Worm (Caenorhabditis elegans): ENCODE data around the gene Y40C5A.4.

Gene Y40C5A.4

ce11 chrIV:7313962-7314361, 50.9 kb downstream of the Y40C5A.4 start:
- TF ChIP-seq ZK337.2 (GFP tag; IDR thresholded peaks at IDR 0.05) = no peak
- TF ChIP-seq daf-16 (GFP tag; optimal IDR thresholded peaks at IDR 0.05) = peak in 1 of 2 experiments; percentile 29
- peak; percentile 80 for TF ChIP-seq daf-16 (tag; optimal IDR thresholded peaks at IDR 0.05)
- TF ChIP-seq nhr-25 (tag; optimal IDR thresholded peaks at IDR 0.05; ENCODE audit: borderline replicate concordance, insufficient read depth) = peak; percentile 29
- no peak for TF ChIP-seq ctbp-1 (GFP tag; IDR thresholded peaks at IDR 0.05)
- peak; percentile 58 for TF ChIP-seq hmg-1.1 (GFP tag; IDR thresholded peaks at IDR 0.05)
- peak; percentile 61 for TF ChIP-seq nhr-77 (tag; optimal IDR thresholded peaks at IDR 0.05)
- TF ChIP-seq zag-1 (tag; optimal IDR thresholded peaks at IDR 0.05) = no peak
- peak; percentile 20; the same call in 1 of the 2 replicates for TF ChIP-seq T26A8.4 (GFP tag; IDR thresholded peaks at IDR 0.05)
- peak; percentile 44 for TF ChIP-seq ama-1 (optimal IDR thresholded peaks at IDR 0.05)
- TF ChIP-seq nhr-6 (tag; optimal IDR thresholded peaks at IDR 0.05) = peak; percentile 64
- TF ChIP-seq unc-130 (GFP tag; optimal IDR thresholded peaks at IDR 0.05) = peak; percentile 30
- no peak for TF ChIP-seq F37D6.2 (tag; optimal IDR thresholded peaks at IDR 0.05)
- no peak for TF ChIP-seq ceh-32 (tag; optimal IDR thresholded peaks at IDR 0.05; ENCODE audit: poor library complexity)
- peak; percentile 67 for TF ChIP-seq T20F7.1 (GFP tag; optimal IDR thresholded peaks at IDR 0.05)
- no peak for TF ChIP-seq jun-1 (tag; optimal IDR thresholded peaks at IDR 0.05)
- TF ChIP-seq nhr-11 (tag; optimal IDR thresholded peaks at IDR 0.05) = peak; percentile 6
- TF ChIP-seq madf-9 (GFP tag; conservative IDR thresholded peaks at IDR 0.05) = no peak
- TF ChIP-seq rbr-2 (tag; optimal IDR thresholded peaks at IDR 0.05) = peak; percentile 42
- TF ChIP-seq attf-4 (tag; optimal IDR thresholded peaks at IDR 0.05) = no peak
- no peak for TF ChIP-seq F26F4.8 (GFP tag; conservative IDR thresholded peaks at IDR 0.05)
- peak; percentile 77 for TF ChIP-seq mes-2 (tag; optimal IDR thresholded peaks at IDR 0.05; ENCODE audit: poor library complexity, severe bottlenecking)
- TF ChIP-seq sdz-12 (GFP tag; optimal IDR thresholded peaks at IDR 0.05) = no peak
- peak; percentile 68 for TF ChIP-seq hlh-11 (tag; optimal IDR thresholded peaks at IDR 0.05)
- TF ChIP-seq F10B5.3 (tag; optimal IDR thresholded peaks at IDR 0.05) = no peak
- peak in 1 of 2 experiments; percentile 79 for TF ChIP-seq lsy-2 (tag; optimal IDR thresholded peaks at IDR 0.05)
- TF ChIP-seq dmd-6 (GFP tag; IDR thresholded peaks at IDR 0.05) = peak; percentile 41
- TF ChIP-seq lin-39 (tag; optimal IDR thresholded peaks at IDR 0.05) = no peak
- TF ChIP-seq nhr-41 (GFP tag; IDR thresholded peaks at IDR 0.05) = no peak
- peak; percentile 7 for TF ChIP-seq ztf-7 (tag; optimal IDR thresholded peaks at IDR 0.05)
- TF ChIP-seq hlh-30 (tag; optimal IDR thresholded peaks at IDR 0.05; ENCODE audit: insufficient read depth) = peak; percentile 87
- TF ChIP-seq mep-1 (tag; optimal IDR thresholded peaks at IDR 0.05) = peak; percentile 77
- no peak for TF ChIP-seq snpc-4 (tag; optimal IDR thresholded peaks at IDR 0.05)
- no peak for TF ChIP-seq unc-39 (tag; optimal IDR thresholded peaks at IDR 0.05)
- no peak for TF ChIP-seq lin-13 (GFP tag; optimal IDR thresholded peaks at IDR 0.05)
- TF ChIP-seq mxl-3 (GFP tag; optimal IDR thresholded peaks at IDR 0.05) = no peak
- no peak for TF ChIP-seq dmd-8 (GFP tag; IDR thresholded peaks at IDR 0.05)
- TF ChIP-seq dve-1 (tag; optimal IDR thresholded peaks at IDR 0.05; ENCODE audit: insufficient read depth) = peak; percentile 82
- TF ChIP-seq egl-27 (tag; optimal IDR thresholded peaks at IDR 0.05) = no peak
- TF ChIP-seq nhr-28 (tag; optimal IDR thresholded peaks at IDR 0.05) = peak; percentile 35
- TF ChIP-seq dpl-1 (GFP tag; optimal IDR thresholded peaks at IDR 0.05) = peak; percentile 34
- TF ChIP-seq nhr-102 (tag; optimal IDR thresholded peaks at IDR 0.05) = no peak
- TF ChIP-seq nhr-10 (tag; optimal IDR thresholded peaks at IDR 0.05) = no peak
- peak; percentile 57 for TF ChIP-seq lin-38 (GFP tag; IDR thresholded peaks at IDR 0.05)
- no peak for TF ChIP-seq gei-8 (GFP tag; optimal IDR thresholded peaks at IDR 0.05)
- peak; percentile 2 for TF ChIP-seq pqm-1 (tag; optimal IDR thresholded peaks at IDR 0.05)
- 0 out of 2 replicates have a peak, but pooled peaks have one; percentile 40 for TF ChIP-seq snpc-1.2 (GFP tag; IDR thresholded peaks at IDR 0.05)
- no peak for TF ChIP-seq mxl-2 (GFP tag; conservative IDR thresholded peaks at IDR 0.05)
- TF ChIP-seq tra-1 (GFP tag; IDR thresholded peaks at IDR 0.05) = no peak
- TF ChIP-seq pha-4 (GFP tag; IDR thresholded peaks at IDR 0.05) = 0 out of 2 replicates have a peak, but pooled peaks have one; percentile 25
- TF ChIP-seq pha-4 (tag; optimal IDR thresholded peaks at IDR 0.05) = peak; percentile 66

Data from whole organism, L4 larva.